Fruit fly (Drosophila melanogaster) whole organism, wandering third instar larva: ENCODE results near the gene Cyp12c1.

Experiments
- Abd-B ChIP-seq: fragments of >200 bp; optimal IDR thresholded peaks from 2 replicates; lab custom pipeline; 2017; ENCODE audit warnings: missing biosample characterization, missing genetic modification characterization
- Dfd ChIP-seq: fragments of >200 bp; optimal IDR thresholded peaks from 2 replicates; lab custom pipeline; 2017; ENCODE audit warnings: missing biosample characterization, missing genetic modification characterization
- HLH106 ChIP-seq: fragments of 200-800 bp; optimal IDR thresholded peaks from 3 replicates; lab custom pipeline; 2019; ENCODE audit warnings: missing biosample characterization, mild to moderate bottlenecking, missing genetic modification characterization, moderate library complexity
- Hnf4 ChIP-seq: fragments of 200-800 bp; sonication (Bioruptor generic); optimal IDR thresholded peaks from 2 replicates; lab custom pipeline; 2016; ENCODE audit warnings: missing biosample characterization, mild to moderate bottlenecking, missing genetic modification characterization
- Jra ChIP-seq: sonication (Bioruptor generic); optimal IDR thresholded peaks from 2 replicates; lab custom pipeline; 2016; ENCODE audit warnings: missing biosample characterization, missing genetic modification characterization
- Sp1 ChIP-seq: fragments of 200-800 bp; sonication (Bioruptor generic); optimal IDR thresholded peaks from 3 replicates; lab custom pipeline; 2019; ENCODE audit warnings: missing biosample characterization, mild to moderate bottlenecking, missing genetic modification characterization, moderate library complexity
- dsf ChIP-seq: sonication (Bioruptor generic); optimal IDR thresholded peaks from 2 replicates; lab custom pipeline; 2016; ENCODE audit warnings: missing biosample characterization, missing genetic modification characterization, borderline replicate concordance
- h ChIP-seq: fragments of 200-800 bp; sonication (Bioruptor generic); optimal IDR thresholded peaks from 3 replicates; lab custom pipeline; 2016; ENCODE audit warnings: missing biosample characterization, mild to moderate bottlenecking, missing genetic modification characterization
- lola ChIP-seq: fragments of >200 bp; optimal IDR thresholded peaks from 2 replicates; lab custom pipeline; 2017; ENCODE audit warnings: missing biosample characterization, missing genetic modification characterization
- sv ChIP-seq: fragments of 200-800 bp; sonication (Bioruptor generic); optimal IDR thresholded peaks from 3 replicates; lab custom pipeline; 2016; ENCODE audit warnings: missing biosample characterization, missing genetic modification characterization
- tai ChIP-seq: sonication (Bioruptor generic); optimal IDR thresholded peaks from 2 replicates; lab custom pipeline; 2016; ENCODE audit warnings: missing biosample characterization, missing genetic modification characterization

DNA sequence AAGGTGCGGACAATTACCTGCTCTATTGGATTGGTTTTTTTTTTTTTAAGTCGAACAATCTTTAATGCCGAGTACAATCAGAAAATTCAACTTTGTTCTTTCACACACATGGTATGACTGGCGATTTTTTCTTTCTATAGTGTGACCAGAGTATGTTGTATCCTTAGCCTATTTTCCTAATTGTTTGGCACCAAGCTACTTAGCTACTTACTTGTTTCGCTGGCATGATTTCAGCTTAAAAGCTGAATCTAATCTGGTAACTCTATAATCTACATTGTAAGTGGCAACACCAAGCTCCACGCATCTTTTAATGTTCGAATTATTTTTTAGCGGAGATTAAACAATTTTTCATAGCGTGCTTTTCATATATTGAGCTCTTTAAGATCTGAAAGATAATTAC lies 37.1 kb upstream of the Cyp12c1 start, which contains the start of gene CG12477:
- TF ChIP-seq lola (GFP tag; lab: Kevin White, UChicago) = no peak
- TF ChIP-seq Jra (GFP tag; lab: Kevin White, UChicago) = no peak
- no peak for TF ChIP-seq Sp1 (GFP tag; lab: Kevin White, UChicago)
- TF ChIP-seq Dfd (GFP tag; lab: Kevin White, UChicago) = no peak
- no peak for TF ChIP-seq tai (GFP tag; lab: Kevin White, UChicago)
- TF ChIP-seq dsf (GFP tag; lab: Kevin White, UChicago) = no peak
- TF ChIP-seq HLH106 (tag; lab: Kevin White, UChicago) = no peak
- no peak for TF ChIP-seq Hnf4 (GFP tag; lab: Kevin White, UChicago)
- TF ChIP-seq sv = no peak
- no peak for TF ChIP-seq Abd-B (GFP tag; lab: Kevin White, UChicago)
- no peak for TF ChIP-seq h (GFP tag; lab: Kevin White, UChicago)
